Worm (Caenorhabditis elegans): ENCODE data around the gene srz-62.

ce11 chrIV:3878283-3878938 lies 21.9 kb upstream of the srz-62 start, which contains the start of gene F37C4.6:
- TF ChIP-seq nhr-28 (tag; optimal IDR thresholded peaks at IDR 0.05) (no peak), nhr-76 (tag; optimal IDR thresholded peaks at IDR 0.05) (no peak), mml-1 (tag; optimal IDR thresholded peaks at IDR 0.05) (no peak), unc-62 (GFP tag; optimal IDR thresholded peaks at IDR 0.05) (no peak)
